Fruit fly (Drosophila melanogaster) S2 (cell line): ENCODE data around the gene Vps13D.

ENCODE experiments used
- CG8478 ChIP-seq: fragments of >200 bp; optimal IDR thresholded peaks from 2 replicates; lab custom pipeline; 2018
- CTCF ChIP-seq, 2 experiments: fragments of >200 bp; optimal IDR thresholded peaks; 2 replicates each; lab custom pipeline; 2018

Gene Vps13D

dm6 chr3L:12745121-12745770 lies 9.6 kb upstream of the Vps13D start, which contains the start of gene CG32109:
TSS of gene CG32109 (plus strand) at chr3L:12745344.
- TF ChIP-seq CTCF (optimal IDR thresholded peaks at IDR 0.05; lab: Kevin White, UChicago): no peak
- TF ChIP-seq CG8478 (lab: Kevin White, UChicago): no peak

dm6 chr3L:12746241-12746640 lies 8.6 kb upstream of the Vps13D start:
- TF ChIP-seq CTCF (optimal IDR thresholded peaks at IDR 0.05; lab: Kevin White, UChicago) (no peak), CG8478 (lab: Kevin White, UChicago) (no peak)

dm6 chr3L:12748711-12749566 lies 5.9 kb upstream of the Vps13D start:
- TF ChIP-seq CTCF (optimal IDR thresholded peaks at IDR 0.05; lab: Kevin White, UChicago): no peak
- no peak for TF ChIP-seq CG8478 (lab: Kevin White, UChicago)

DNA sequence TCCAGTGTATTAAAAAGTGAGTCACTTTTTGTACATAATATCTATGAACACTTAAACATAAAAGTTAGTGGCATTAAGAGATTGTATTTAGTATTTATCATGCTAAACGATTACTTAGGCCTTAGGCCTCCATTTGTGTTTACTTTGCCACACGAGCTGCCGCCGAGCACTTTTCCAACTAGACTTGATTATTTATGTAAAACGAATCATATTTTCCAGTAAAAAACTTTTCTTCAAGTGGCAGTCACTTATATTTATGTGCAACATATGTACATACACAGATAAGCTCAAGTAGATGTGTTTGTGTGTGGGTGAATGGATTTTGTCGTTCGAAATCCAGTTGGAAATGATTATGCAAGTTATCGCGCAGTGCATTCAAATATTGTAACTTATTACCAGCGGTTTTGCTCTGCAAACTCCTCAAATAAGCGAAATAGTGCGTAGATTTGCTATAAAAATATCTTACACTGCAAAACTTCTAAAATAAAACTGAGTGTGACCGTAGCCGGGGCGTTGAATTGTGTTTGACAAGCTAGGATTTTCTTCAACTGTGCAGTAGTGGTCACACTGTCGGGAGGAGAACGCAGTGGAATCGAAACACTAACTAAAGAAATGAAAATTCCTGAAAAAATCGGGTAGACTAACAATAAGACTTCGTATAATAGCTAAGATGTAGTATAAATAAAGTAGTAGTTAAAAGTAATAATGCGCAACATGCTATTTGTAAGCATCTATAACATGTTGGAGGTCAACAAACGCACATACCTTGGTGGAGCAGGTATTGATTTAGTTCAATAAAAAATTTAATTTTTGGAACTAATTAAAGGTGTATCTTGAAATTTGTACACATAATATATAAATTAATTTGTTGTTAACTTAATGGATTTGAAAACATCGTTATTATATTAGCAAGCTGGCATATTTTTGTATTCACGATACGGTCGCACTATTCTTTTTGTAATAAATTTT lies 5.0 kb upstream of the Vps13D start, which contains the start of the genes Klc and CG10984:
Gene Klc (minus strand): TSS at position 490 of the 969 bp plus-strand sequence.
Gene CG10984 (plus strand): TSS at position 553 of the 969 bp plus-strand sequence.
- TF ChIP-seq CG8478 (lab: Kevin White, UChicago): no peak

DNA sequence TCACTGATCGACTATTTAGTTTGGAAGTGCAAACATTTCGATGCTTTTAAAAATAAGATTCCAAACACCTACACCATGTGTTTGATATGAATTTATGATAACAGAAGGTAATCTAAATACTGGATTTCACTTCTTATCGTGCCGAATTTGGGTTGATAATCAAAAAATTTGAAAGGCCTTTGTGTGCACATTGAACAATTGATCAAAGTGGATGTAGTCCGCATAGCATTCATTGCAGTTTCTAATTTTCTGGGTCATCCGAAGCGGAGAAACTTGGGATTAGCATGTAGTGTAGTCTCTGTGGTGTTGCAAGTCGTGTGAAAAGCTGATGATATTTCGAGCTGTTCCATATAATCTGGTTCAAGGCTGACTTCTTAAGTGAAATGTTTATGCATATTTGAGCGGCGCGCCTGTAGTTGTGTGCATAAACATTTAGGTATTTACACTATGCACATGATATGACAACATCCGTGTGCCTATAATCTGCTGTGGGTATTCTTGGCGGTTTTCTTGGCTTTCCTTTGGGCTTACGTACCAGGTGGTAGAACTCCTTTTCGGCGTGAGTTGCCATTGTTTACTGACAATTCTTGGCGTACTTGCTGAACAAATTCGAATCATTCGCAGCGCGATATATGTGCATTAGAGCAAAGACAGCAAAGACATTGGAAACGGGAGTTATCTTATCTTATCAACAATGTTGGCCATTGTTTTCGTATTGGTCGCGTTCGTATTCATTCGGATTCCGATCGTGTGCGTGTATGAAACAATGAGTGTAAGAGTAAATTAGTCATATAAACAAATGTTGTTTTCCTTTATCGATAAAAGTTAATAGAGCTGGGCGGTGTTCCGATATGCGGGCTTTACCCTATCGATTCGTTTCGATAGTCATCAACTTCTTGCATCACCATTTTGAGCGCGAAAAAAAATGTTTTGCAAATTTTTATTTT lies 18.2 kb downstream of the Vps13D start, which contains the start of gene Hip1:
Gene Hip1 (minus strand): TSS at position 834 of the 947 bp plus-strand sequence.
- TF ChIP-seq CG8478 (lab: Kevin White, UChicago): no peak
- TF ChIP-seq CTCF (optimal IDR thresholded peaks at IDR 0.05; lab: Kevin White, UChicago): no peak

DNA sequence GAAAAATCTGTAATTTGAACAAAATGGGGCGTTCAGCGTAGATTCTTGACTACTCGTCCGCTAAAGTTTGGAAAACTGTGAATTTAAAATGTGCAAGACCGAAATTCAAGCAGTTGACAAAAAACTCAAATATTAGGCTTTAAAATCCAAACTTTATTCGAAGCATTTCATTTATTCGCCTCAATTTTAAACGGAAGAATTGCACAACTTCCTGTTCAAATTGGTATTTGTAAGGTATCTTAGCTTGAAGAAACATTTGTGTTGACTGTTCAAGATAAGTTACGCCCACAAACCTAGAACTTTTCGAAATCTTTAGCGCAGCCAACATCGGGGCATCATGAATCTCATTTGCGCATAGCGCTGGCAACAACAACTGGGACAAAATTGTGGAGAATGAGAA lies 23.8 kb downstream of the Vps13D start, which contains the start of gene CG32106:
Gene CG32106 (minus strand): TSS at position 101 of the 400 bp plus-strand sequence.
- TF ChIP-seq CTCF (optimal IDR thresholded peaks at IDR 0.05; lab: Kevin White, UChicago) (no peak), CG8478 (lab: Kevin White, UChicago) (no peak)

DNA sequence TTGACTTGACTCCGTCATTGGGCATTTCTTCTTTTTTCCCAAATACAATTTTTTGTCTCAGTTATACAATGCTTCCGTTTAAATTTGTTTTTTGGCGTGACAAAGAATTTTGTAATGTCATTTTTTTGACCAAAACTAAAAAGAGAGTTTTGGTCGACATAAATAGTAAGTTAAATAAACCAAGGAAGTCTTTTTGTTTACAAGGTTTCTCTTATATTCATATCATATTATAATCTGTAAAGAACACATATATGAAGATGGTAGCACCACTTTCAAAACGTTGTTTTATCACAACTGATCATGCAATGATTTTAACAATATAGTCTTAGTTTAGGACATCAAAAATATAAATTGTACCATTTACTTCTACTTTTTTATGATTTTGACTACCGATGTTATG lies 26.1 kb downstream of the Vps13D start, which contains the start of the genes CG10969 and CG17666:
Gene CG10969 (minus strand): TSS at position 101 of the 400 bp plus-strand sequence.
Gene CG17666 (plus strand): TSS at position 329 of the 400 bp plus-strand sequence.
- no peak for TF ChIP-seq CG8478 (lab: Kevin White, UChicago)
- no peak for TF ChIP-seq CTCF (optimal IDR thresholded peaks at IDR 0.05; lab: Kevin White, UChicago)

DNA sequence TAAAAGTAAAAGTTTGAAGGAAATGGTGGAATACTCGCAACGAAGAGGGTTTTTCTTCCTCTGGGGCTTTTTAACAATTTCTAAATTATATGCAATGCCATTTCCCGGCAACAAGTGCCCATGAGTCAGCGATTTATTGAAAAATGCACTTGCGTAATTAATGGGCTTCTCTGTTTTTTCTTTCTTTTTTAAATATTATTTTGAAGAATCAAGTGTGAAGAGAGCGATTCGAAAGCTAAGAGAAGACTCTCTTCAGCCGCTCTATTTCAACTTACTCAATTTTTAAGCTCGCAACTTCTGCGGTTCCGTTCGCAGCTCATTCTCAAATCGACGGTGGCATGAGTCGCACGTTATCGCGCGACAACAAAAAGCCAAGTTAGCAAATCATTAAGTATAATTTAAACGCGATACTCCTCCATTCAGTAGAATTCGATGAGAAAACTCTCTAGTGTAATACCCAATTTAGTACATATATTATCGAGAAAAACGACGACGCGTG lies 35.1 kb downstream of the Vps13D start, which contains the start of gene CG42709:
Gene CG42709 (plus strand): TSS at position 318 of the 499 bp plus-strand sequence.
- TF ChIP-seq CG8478 (lab: Kevin White, UChicago) (no peak), CTCF (optimal IDR thresholded peaks at IDR 0.05; lab: Kevin White, UChicago) (no peak)

DNA sequence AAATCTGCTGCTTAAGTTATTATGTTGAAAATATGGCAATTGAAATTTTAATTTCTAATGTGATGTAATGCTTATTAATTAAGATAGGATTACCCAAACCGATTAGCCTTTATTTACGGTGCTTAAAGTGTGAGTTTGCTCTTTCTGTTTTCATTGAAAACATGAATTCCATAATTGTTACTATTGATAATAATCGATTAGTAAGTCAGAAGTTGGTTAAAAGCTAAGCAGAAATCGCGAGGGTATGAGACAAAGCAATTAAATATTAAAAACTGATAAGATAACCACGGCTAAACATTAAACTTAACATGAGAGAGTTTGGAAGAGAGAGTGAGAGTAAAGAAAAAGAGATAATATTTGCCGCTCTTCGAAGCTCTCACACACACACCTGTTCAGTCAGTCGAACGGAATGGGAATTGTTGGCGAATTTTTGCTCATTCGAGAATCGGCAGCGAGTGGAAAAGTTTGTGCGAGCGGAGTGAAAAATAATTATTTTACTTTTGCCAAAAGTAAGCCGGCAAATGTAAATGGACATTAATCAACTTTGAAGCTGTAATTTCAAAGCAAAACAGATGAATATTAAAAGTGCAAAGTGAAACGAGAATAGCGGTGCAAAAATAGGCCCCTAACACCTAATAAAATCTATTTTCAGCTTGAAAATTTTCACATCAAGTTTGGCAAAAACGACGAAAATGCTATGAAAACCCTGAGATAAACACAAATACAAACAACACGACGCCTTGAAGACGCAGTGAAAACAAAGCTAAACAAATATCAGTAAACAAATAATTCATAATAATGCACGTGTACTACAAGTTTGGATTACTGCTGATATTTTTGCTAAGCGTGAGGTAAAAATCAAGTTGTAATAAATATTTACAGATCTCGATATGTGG lies 36.2 kb downstream of the Vps13D start:
- TF ChIP-seq CTCF (optimal IDR thresholded peaks at IDR 0.05; lab: Kevin White, UChicago): no peak
- TF ChIP-seq CG8478 (lab: Kevin White, UChicago): no peak

DNA sequence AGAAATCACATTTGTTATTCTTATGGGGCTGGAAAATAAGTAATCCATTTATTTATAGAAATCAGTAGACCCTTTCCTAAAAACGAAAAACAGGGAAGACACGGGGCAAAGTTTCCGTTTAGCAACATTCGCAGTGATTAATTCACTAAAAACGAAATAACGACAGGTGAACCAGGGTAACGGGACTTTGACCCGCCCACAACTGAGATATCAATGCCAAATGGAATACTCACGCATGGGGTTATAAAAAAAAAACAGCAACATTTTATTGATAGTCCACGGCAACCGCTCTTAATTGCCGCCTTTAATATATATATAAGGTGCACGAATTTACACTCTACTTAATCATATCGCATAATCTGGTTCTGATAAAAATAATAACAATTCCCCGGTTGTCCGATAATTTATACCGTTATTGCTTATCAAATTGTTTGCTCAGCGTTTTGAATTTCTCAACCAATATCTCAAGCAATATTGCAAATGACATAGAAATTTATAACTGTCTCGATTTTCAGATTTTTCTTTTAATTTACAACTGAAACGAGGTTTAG lies 36.9 kb downstream of the Vps13D start:
- TF ChIP-seq CG8478 (lab: Kevin White, UChicago): no peak
- TF ChIP-seq CTCF (optimal IDR thresholded peaks at IDR 0.05; lab: Kevin White, UChicago): no peak

dm6 chr3L:12792933-12793448 lies 38.1 kb downstream of the Vps13D start:
- TF ChIP-seq CG8478 (lab: Kevin White, UChicago) (no peak), CTCF (optimal IDR thresholded peaks at IDR 0.05; lab: Kevin White, UChicago) (no peak)
